Fruit fly (Drosophila melanogaster) whole organism, prepupa: ENCODE results near the gene CG10803.

Experiments
- Blimp-1 ChIP-seq: fragments of 200-800 bp; sonication (Bioruptor generic); optimal IDR thresholded peaks from 3 replicates; lab custom pipeline; 2017; ENCODE audit warnings: missing biosample characterization, missing genetic modification characterization, mild to moderate bottlenecking, moderate library complexity, missing genetic modification reagents
- CG10631 ChIP-seq: fragments of 200-800 bp; sonication (Bioruptor generic); optimal IDR thresholded peaks from 2 replicates; lab custom pipeline; 2016; ENCODE audit warnings: missing biosample characterization, missing genetic modification characterization
- CG11902 ChIP-seq: fragments of 200-800 bp; sonication (Bioruptor generic); optimal IDR thresholded peaks from 3 replicates; lab custom pipeline; 2016; ENCODE audit warnings: missing biosample characterization, missing genetic modification characterization
- CG15336 ChIP-seq: fragments of 200-800 bp; sonication (Bioruptor generic); IDR thresholded peaks from 2 replicates; pipeline ENCODE4 v1.3.6; 2022; ENCODE audit warnings: missing biosample characterization, missing genetic modification characterization
- CG1621 ChIP-seq: fragments of 200-800 bp; sonication (Bioruptor generic); optimal IDR thresholded peaks from 3 replicates; lab custom pipeline; 2018; ENCODE audit warnings: missing biosample characterization, mild to moderate bottlenecking, missing genetic modification characterization
- CG16779 ChIP-seq: fragments of 200-800 bp; sonication (Bioruptor generic); optimal IDR thresholded peaks from 3 replicates; lab custom pipeline; 2017; ENCODE audit warnings: missing biosample characterization, mild to moderate bottlenecking, missing genetic modification characterization
- CG31627 ChIP-seq: fragments of 200-800 bp; sonication (Bioruptor generic); optimal IDR thresholded peaks from 3 replicates; lab custom pipeline; 2016; ENCODE audit warnings: missing biosample characterization, missing genetic modification characterization
- CG32006 ChIP-seq: fragments of 200-800 bp; sonication (Bioruptor generic); optimal IDR thresholded peaks from 3 replicates; lab custom pipeline; 2017; ENCODE audit warnings: missing biosample characterization, mild to moderate bottlenecking, missing genetic modification characterization
- CG3919 ChIP-seq: fragments of 200-800 bp; sonication (Bioruptor generic); optimal IDR thresholded peaks from 3 replicates; lab custom pipeline; 2016; ENCODE audit warnings: missing biosample characterization, missing genetic modification characterization
- CG4318 ChIP-seq: fragments of 200-800 bp; sonication (Bioruptor generic); optimal IDR thresholded peaks from 3 replicates; lab custom pipeline; 2017; ENCODE audit warnings: missing biosample characterization, mild to moderate bottlenecking, missing genetic modification characterization
- CG6808 ChIP-seq: fragments of 200-800 bp; sonication (Bioruptor generic); optimal IDR thresholded peaks from 3 replicates; lab custom pipeline; 2017; ENCODE audit warnings: missing biosample characterization, missing genetic modification characterization, mild to moderate bottlenecking, moderate library complexity, missing genetic modification reagents
- CG6854 ChIP-seq: fragments of 200-800 bp; sonication (Bioruptor generic); optimal IDR thresholded peaks from 2 replicates; lab custom pipeline; 2017; ENCODE audit warnings: missing biosample characterization, mild to moderate bottlenecking, missing genetic modification characterization
- CG7368 ChIP-seq: fragments of 200-800 bp; sonication (Bioruptor generic); optimal IDR thresholded peaks from 3 replicates; lab custom pipeline; 2016; ENCODE audit warnings: missing biosample characterization, missing genetic modification characterization
- CG8119 ChIP-seq: fragments of 200-800 bp; sonication (Bioruptor generic); IDR thresholded peaks from 3 replicates; pipeline ENCODE4 v1.3.6; 2022; ENCODE audit warnings: missing biosample characterization, missing genetic modification characterization
- CG8319 ChIP-seq: fragments of 200-800 bp; sonication (Bioruptor generic); optimal IDR thresholded peaks from 3 replicates; lab custom pipeline; 2016; ENCODE audit warnings: missing biosample characterization, missing genetic modification characterization
- CG8632 ChIP-seq: fragments of 200-800 bp; sonication (Bioruptor generic); optimal IDR thresholded peaks from 3 replicates; lab custom pipeline; 2016; ENCODE audit warnings: missing biosample characterization, missing genetic modification characterization
- Ets96B ChIP-seq: fragments of 200-800 bp; optimal IDR thresholded peaks from 2 replicates; lab custom pipeline; 2019; ENCODE audit warnings: missing biosample characterization, mild to moderate bottlenecking, missing genetic modification characterization, moderate library complexity
- Hr38 ChIP-seq: sonication (Bioruptor generic); optimal IDR thresholded peaks from 2 replicates; lab custom pipeline; 2016; ENCODE audit warnings: missing biosample characterization, missing genetic modification characterization
- Hr4 ChIP-seq: fragments of 200-800 bp; sonication (Bioruptor generic); optimal IDR thresholded peaks from 3 replicates; lab custom pipeline; 2016; ENCODE audit warnings: missing biosample characterization, missing genetic modification characterization
- Lpt ChIP-seq: fragments of 200-800 bp; sonication (Bioruptor generic); optimal IDR thresholded peaks from 3 replicates; lab custom pipeline; 2016; ENCODE audit warnings: missing biosample characterization, missing genetic modification characterization
- Met ChIP-seq: fragments of 200-800 bp; sonication (Bioruptor generic); optimal IDR thresholded peaks from 3 replicates; lab custom pipeline; 2016; ENCODE audit warnings: missing biosample characterization, missing genetic modification characterization
- OdsH ChIP-seq: fragments of 200-800 bp; sonication (Bioruptor generic); optimal IDR thresholded peaks from 3 replicates; lab custom pipeline; 2016; ENCODE audit warnings: missing biosample characterization, missing genetic modification characterization
- Sox102F ChIP-seq: fragments of 200-800 bp; sonication (Bioruptor generic); optimal IDR thresholded peaks from 2 replicates; lab custom pipeline; 2016; ENCODE audit warnings: missing biosample characterization, mild to moderate bottlenecking, missing genetic modification characterization
- Sox14 ChIP-seq: fragments of 200-800 bp; sonication (Bioruptor generic); optimal IDR thresholded peaks from 3 replicates; lab custom pipeline; 2016; ENCODE audit warnings: missing biosample characterization, missing genetic modification characterization
- Sox15 ChIP-seq: fragments of 200-800 bp; sonication (Bioruptor generic); optimal IDR thresholded peaks from 3 replicates; lab custom pipeline; 2016; ENCODE audit warnings: missing biosample characterization, missing genetic modification characterization
- acj6 ChIP-seq: fragments of 200-800 bp; sonication (Bioruptor generic); optimal IDR thresholded peaks from 3 replicates; lab custom pipeline; 2016; ENCODE audit warnings: missing biosample characterization, missing genetic modification characterization
- cyc ChIP-seq: fragments of 200-800 bp; sonication (Bioruptor generic); optimal IDR thresholded peaks from 3 replicates; lab custom pipeline; 2016; ENCODE audit warnings: missing biosample characterization, missing genetic modification characterization
- dac ChIP-seq: fragments of 200-800 bp; sonication (Bioruptor generic); optimal IDR thresholded peaks from 2 replicates; lab custom pipeline; 2017; ENCODE audit warnings: missing biosample characterization, mild to moderate bottlenecking, missing genetic modification characterization
- dsx ChIP-seq: fragments of 200-800 bp; optimal IDR thresholded peaks from 3 replicates; lab custom pipeline; 2019; ENCODE audit warnings: missing biosample characterization, mild to moderate bottlenecking, missing genetic modification characterization, moderate library complexity; ENCODE audit not compliant: poor library complexity, severe bottlenecking
- eg ChIP-seq: fragments of 200-800 bp; sonication (Bioruptor generic); IDR thresholded peaks from 3 replicates; pipeline ENCODE4 v1.3.6; 2022; ENCODE audit warnings: missing biosample characterization, missing genetic modification characterization
- esn ChIP-seq: fragments of 200-800 bp; sonication (Bioruptor generic); optimal IDR thresholded peaks from 2 replicates; lab custom pipeline; 2016; ENCODE audit warnings: missing biosample characterization, mild to moderate bottlenecking, missing genetic modification characterization, moderate library complexity
- fd59A ChIP-seq: fragments of 200-800 bp; sonication (Bioruptor generic); optimal IDR thresholded peaks from 2 replicates; lab custom pipeline; 2017; ENCODE audit warnings: missing biosample characterization, mild to moderate bottlenecking, missing genetic modification characterization, missing genetic modification reagents
- fkh ChIP-seq: fragments of 200-800 bp; sonication (Bioruptor generic); optimal IDR thresholded peaks from 3 replicates; lab custom pipeline; 2017; ENCODE audit warnings: missing biosample characterization, mild to moderate bottlenecking, missing genetic modification characterization, moderate library complexity
- lz ChIP-seq: fragments of 200-800 bp; sonication (Bioruptor generic); optimal IDR thresholded peaks from 3 replicates; lab custom pipeline; 2016; ENCODE audit warnings: missing biosample characterization, missing genetic modification characterization
- pdm3 ChIP-seq: fragments of 200-800 bp; sonication (Bioruptor generic); optimal IDR thresholded peaks from 3 replicates; lab custom pipeline; 2016; ENCODE audit warnings: missing biosample characterization, missing genetic modification characterization
- salr ChIP-seq, 2 experiments: fragments of 200-800 bp; sonication (Bioruptor generic); optimal IDR thresholded peaks; 3 replicates each; lab custom pipeline; 2016 to 2018; ENCODE audit warnings: missing biosample characterization in 2 of 2, missing genetic modification characterization in 2 of 2, mild to moderate bottlenecking in 1 of 2
- spab ChIP-seq: fragments of 200-800 bp; sonication (Bioruptor generic); optimal IDR thresholded peaks from 2 replicates; lab custom pipeline; 2017; ENCODE audit warnings: missing biosample characterization, mild to moderate bottlenecking, missing genetic modification characterization, missing genetic modification reagents
- ss ChIP-seq, 2 experiments: fragments of 200-800 bp; sonication (Bioruptor generic); optimal IDR thresholded peaks; 2 replicates in 1 of 2; 3 replicates in 1 of 2; lab custom pipeline; 2017 to 2018; ENCODE audit warnings: mild to moderate bottlenecking in 2 of 2, missing biosample characterization in 2 of 2, missing genetic modification characterization in 2 of 2, moderate library complexity in 1 of 2
- svp ChIP-seq: fragments of 200-800 bp; sonication (Bioruptor generic); peaks from one replicate; lab custom pipeline; 2016; ENCODE audit warnings: missing biosample characterization, missing genetic modification characterization
- vri ChIP-seq: fragments of 200-800 bp; sonication (Bioruptor generic); optimal IDR thresholded peaks from 3 replicates; lab custom pipeline; 2016; ENCODE audit warnings: missing biosample characterization, mild to moderate bottlenecking, missing genetic modification characterization

CG10803 gene

DNA sequence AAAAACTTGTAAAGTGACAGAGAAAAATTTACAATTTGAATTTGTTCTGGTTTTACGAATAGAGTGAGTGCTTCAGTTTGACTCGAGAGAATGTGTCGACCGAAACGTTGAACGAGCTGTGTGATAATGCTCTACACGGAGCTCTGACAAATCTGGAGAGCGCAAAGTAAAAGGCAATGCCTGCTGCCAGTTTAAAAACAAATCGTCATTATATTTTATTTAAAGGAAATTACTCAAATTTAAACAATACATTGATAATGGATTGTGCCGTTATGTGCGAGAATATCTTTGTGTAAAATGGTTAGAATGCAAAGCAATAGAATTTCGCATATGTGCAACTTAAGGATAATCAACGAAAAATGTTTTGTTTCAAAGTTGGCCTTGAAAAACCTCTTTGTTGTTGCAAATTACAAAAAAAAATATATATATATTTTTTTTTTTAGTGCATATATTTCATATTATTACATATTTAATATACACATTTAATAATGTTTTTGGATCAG lies 25.3 kb upstream of the CG10803 start, which contains the start of the genes CG16782 and CG10801:
Gene CG16782 (minus strand): TSS at position 101 of the 503 bp plus-strand sequence.
Gene CG10801 (plus strand): TSS at position 453 of the 503 bp plus-strand sequence.
- TF ChIP-seq Met (GFP tag; lab: Kevin White, UChicago) (no peak), svp (no peak), esn (no peak), ss (GFP tag; optimal IDR thresholded peaks at IDR 0.05; lab: Kevin White, UChicago) (no peak), CG7368 (GFP tag; lab: Kevin White, UChicago) (no peak), OdsH (no peak), CG8632 (GFP tag; lab: Kevin White, UChicago) (no peak), CG10631 (GFP tag; lab: Kevin White, UChicago) (no peak), lz (GFP tag; lab: Kevin White, UChicago) (no peak), pdm3 (GFP tag; lab: Kevin White, UChicago) (no peak)

- TF ChIP-seq Hr38 (GFP tag; lab: Kevin White, UChicago) (no peak), CG6808 (no peak), dsx (GFP tag; lab: Kevin White, UChicago) (no peak), Sox15 (GFP tag; lab: Kevin White, UChicago) (no peak), eg (no peak), CG16779 (tag; lab: Kevin White, UChicago) (no peak), ss (GFP tag; optimal IDR thresholded peaks at IDR 0.05; lab: Kevin White, UChicago) (no peak), Met (GFP tag; lab: Kevin White, UChicago) (no peak), fkh (GFP tag; lab: Kevin White, UChicago) (no peak), Ets96B (no peak), CG8632 (GFP tag; lab: Kevin White, UChicago) (no peak), CG8119 (no peak)
- TF ChIP-seq, all 60 proteins: peak for 0
These were observed 21.5 kb upstream of the CG10803 start, which contains the start of gene CG16781 for dm6 chrX:3463944-3464343. Gene CG16781 (minus strand): TSS chrX:3464044.

DNA sequence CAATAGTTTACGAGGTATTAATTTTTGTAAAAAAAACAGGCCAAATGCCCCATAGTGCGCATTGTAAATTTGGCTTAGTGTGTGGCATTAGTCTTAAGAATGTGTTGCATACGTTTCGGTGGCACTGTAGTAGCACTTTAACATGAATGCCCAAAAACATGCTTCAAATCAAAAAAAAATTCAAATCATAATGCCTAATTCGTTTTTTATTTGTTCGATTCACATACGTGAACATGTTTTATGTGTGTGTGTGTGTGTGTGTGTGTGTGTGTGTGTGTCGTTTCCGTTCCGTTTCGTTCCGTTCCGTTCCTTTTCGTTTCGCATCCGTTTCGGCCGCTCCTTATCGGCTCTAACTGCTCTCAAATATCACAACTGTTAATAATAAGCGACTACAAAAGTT lies 19.9 kb upstream of the CG10803 start:
- TF ChIP-seq fkh (GFP tag; lab: Kevin White, UChicago) = no peak
- TF ChIP-seq CG16779 (tag; lab: Kevin White, UChicago) = no peak
- TF ChIP-seq CG6854 (GFP tag; lab: Kevin White, UChicago) = no peak
- no peak for TF ChIP-seq pdm3 (GFP tag; lab: Kevin White, UChicago)
- no peak for TF ChIP-seq vri
- no peak for TF ChIP-seq OdsH
- no peak for TF ChIP-seq ss (GFP tag; optimal IDR thresholded peaks at IDR 0.05; lab: Kevin White, UChicago)
- no peak for TF ChIP-seq CG10631 (GFP tag; lab: Kevin White, UChicago)
- TF ChIP-seq CG8119 = no peak
- no peak for TF ChIP-seq lz (GFP tag; lab: Kevin White, UChicago)
- TF ChIP-seq Blimp-1 (GFP tag; lab: Kevin White, UChicago) = no peak
- TF ChIP-seq Sox102F = no peak
- TF ChIP-seq CG8319 (GFP tag; lab: Kevin White, UChicago) = no peak
- no peak for TF ChIP-seq fd59A
- no peak for TF ChIP-seq CG1621 (tag; lab: Kevin White, UChicago)
- TF ChIP-seq Sox14 (GFP tag; lab: Kevin White, UChicago) = no peak
- TF ChIP-seq spab (GFP tag; lab: Kevin White, UChicago) = no peak
- no peak for TF ChIP-seq CG31627 (GFP tag; lab: Kevin White, UChicago)

DNA sequence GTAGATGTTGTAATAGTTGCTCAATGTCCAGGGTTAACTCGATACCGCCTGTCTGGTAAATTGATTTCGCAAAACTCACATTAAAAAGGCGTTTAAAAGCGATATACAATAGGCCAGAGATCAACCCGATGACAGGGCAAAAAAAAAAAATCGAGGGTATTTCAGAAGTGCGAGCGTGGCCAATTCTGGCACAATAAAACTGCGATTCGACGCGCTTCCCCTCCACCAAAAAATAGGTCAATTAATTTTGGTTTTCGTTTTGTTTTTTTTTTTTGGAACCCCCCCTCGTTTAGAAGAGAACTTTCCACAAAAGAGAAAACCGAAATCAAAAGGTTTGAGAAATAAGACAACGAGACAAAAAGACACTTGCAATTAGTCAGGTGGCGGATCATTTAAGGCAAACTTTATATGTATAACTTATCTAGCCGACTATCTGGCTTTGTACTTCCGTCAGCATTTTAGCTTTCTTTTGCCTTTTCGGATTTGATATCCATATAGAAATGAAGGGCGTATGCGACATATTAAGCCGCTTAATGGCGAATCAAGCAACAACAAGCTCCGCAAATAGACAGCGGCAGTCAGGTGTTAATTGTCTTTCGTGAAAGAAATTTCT lies 14.9 kb upstream of the CG10803 start:
- no peak for TF ChIP-seq acj6
- no peak for TF ChIP-seq OdsH
- TF ChIP-seq CG4318 (GFP tag; lab: Kevin White, UChicago) = no peak
- TF ChIP-seq pdm3 (GFP tag; lab: Kevin White, UChicago) = no peak
- no peak for TF ChIP-seq CG11902 (GFP tag; lab: Kevin White, UChicago)
- no peak for TF ChIP-seq Hr4 (GFP tag; lab: Kevin White, UChicago)
- TF ChIP-seq salr (GFP tag; optimal IDR thresholded peaks at IDR 0.05; lab: Kevin White, UChicago) = no peak
- TF ChIP-seq svp = no peak
- no peak for TF ChIP-seq lz (GFP tag; lab: Kevin White, UChicago)
- no peak for TF ChIP-seq cyc
- no peak for TF ChIP-seq CG15336 (GFP tag; lab: Robert Waterston, UW)
- TF ChIP-seq Met (GFP tag; lab: Kevin White, UChicago) = no peak
- no peak for TF ChIP-seq dac
- TF ChIP-seq Blimp-1 (GFP tag; lab: Kevin White, UChicago) = no peak
- no peak for TF ChIP-seq Lpt (GFP tag; lab: Kevin White, UChicago)
- no peak for TF ChIP-seq fkh (GFP tag; lab: Kevin White, UChicago)
- no peak for TF ChIP-seq CG32006
- no peak for TF ChIP-seq CG3919 (GFP tag; lab: Kevin White, UChicago)
